Worm (Caenorhabditis elegans) whole organism, L4 larva: ENCODE data around the gene F26A1.1.

Source experiments
- R02D3.7 ChIP-seq: fragments of 150-350 bp; sonication (generic microtip); optimal IDR thresholded peaks from 3 replicates; lab custom pipeline; 2014; ENCODE audit warnings: missing biosample characterization, missing genetic modification characterization
- ama-1 ChIP-seq: fragments of 150-350 bp; optimal IDR thresholded peaks from 2 replicates; lab custom pipeline; 2014; ENCODE audit warnings: inconsistent platforms, mixed read lengths
- mdl-1 ChIP-seq, 2 experiments: fragments of 150-350 bp in 1 of 2; sonication (generic microtip) in 1 of 2; optimal IDR thresholded peaks; 2 replicates each; lab custom pipeline; 2014 to 2017; ENCODE audit warnings: missing biosample characterization in 2 of 2, missing genetic modification characterization in 2 of 2
- nhr-11 ChIP-seq: fragments of 150-350 bp; optimal IDR thresholded peaks from 2 replicates; lab custom pipeline; 2014; ENCODE audit warnings: missing biosample characterization, missing genetic modification characterization
- nhr-42 ChIP-seq: fragments of 200-800 bp; sonication (Bioruptor generic); IDR thresholded peaks from 2 replicates; pipeline ENCODE4 v1.3.6; 2022; ENCODE audit warnings: missing genetic modification characterization, missing compliant biosample characterization
- php-3 ChIP-seq: fragments of 200-800 bp; sonication (Bioruptor generic); IDR thresholded peaks from 2 replicates; pipeline ENCODE4 v1.3.6; 2022; ENCODE audit warnings: missing genetic modification reagents, missing genetic modification characterization, missing compliant biosample characterization
- spr-3 ChIP-seq: fragments of 200-800 bp; sonication (Bioruptor generic); optimal IDR thresholded peaks from 2 replicates; lab custom pipeline; 2018; ENCODE audit warnings: mild to moderate bottlenecking, missing genetic modification characterization, missing compliant biosample characterization
- zag-1 ChIP-seq: fragments of 150-350 bp; optimal IDR thresholded peaks from 2 replicates; lab custom pipeline; 2014; ENCODE audit warnings: missing biosample characterization, missing genetic modification characterization
- zip-2 ChIP-seq: fragments of 150-350 bp; optimal IDR thresholded peaks from 2 replicates; lab custom pipeline; 2014; ENCODE audit warnings: missing biosample characterization, missing genetic modification characterization
- ztf-11 ChIP-seq: fragments of 150-350 bp; optimal IDR thresholded peaks from 2 replicates; lab custom pipeline; 2014; ENCODE audit warnings: missing biosample characterization, missing genetic modification characterization

- TF ChIP-seq spr-3 (GFP tag; lab: Kevin White, UChicago) (no peak), mdl-1 (tag; optimal IDR thresholded peaks at IDR 0.05; lab: Kevin White, UChicago) (no peak), R02D3.7 (tag; lab: Kevin White, UChicago) (no peak), zag-1 (no peak), php-3 (GFP tag; lab: Robert Waterston, UW) (no peak), ztf-11 (tag; lab: Kevin White, UChicago) (no peak), zip-2 (tag; lab: Kevin White, UChicago) (no peak), ama-1 (lab: Kevin White, UChicago) (no peak), nhr-42 (GFP tag; lab: Robert Waterston, UW) (no peak), nhr-11 (no peak)
These were observed 6.7 kb downstream of the F26A1.1 start for ce11 chrIII:4856992-4857391.
